Worm (Caenorhabditis elegans) whole organism, L1 larva: ENCODE results near the gene srr-8.

Source experiments
- C34B4.2 ChIP-seq: sonication (generic microtip); optimal IDR thresholded peaks from 2 replicates; lab custom pipeline; 2017; ENCODE audit warnings: mild to moderate bottlenecking, missing genetic modification characterization, missing compliant biosample characterization
- aly-2 ChIP-seq: fragments of 150-350 bp; optimal IDR thresholded peaks from 2 replicates; lab custom pipeline; 2014; ENCODE audit warnings: missing biosample characterization, missing genetic modification characterization
- ama-1 ChIP-seq: fragments of 150-350 bp; optimal IDR thresholded peaks from 2 replicates; lab custom pipeline; 2014
- ceh-88 ChIP-seq: fragments of 200-800 bp; sonication (Bioruptor generic); IDR thresholded peaks from 2 replicates; pipeline ENCODE4 v1.3.6; 2022; ENCODE audit warnings: missing genetic modification characterization, missing compliant biosample characterization
- dsc-1 ChIP-seq: sonication (generic microtip); optimal IDR thresholded peaks from 2 replicates; lab custom pipeline; 2016; ENCODE audit warnings: mild to moderate bottlenecking, missing genetic modification characterization, missing compliant biosample characterization
- efl-3 ChIP-seq: fragments of 200-800 bp; sonication (Bioruptor generic); optimal IDR thresholded peaks from 2 replicates; lab custom pipeline; 2018; ENCODE audit warnings: mild to moderate bottlenecking, missing genetic modification characterization, missing compliant biosample characterization
- egl-13 ChIP-seq: sonication (generic microtip); optimal IDR thresholded peaks from 2 replicates; lab custom pipeline; 2016; ENCODE audit warnings: missing genotype, missing genetic modification reagents, missing genetic modification characterization, missing compliant biosample characterization
- elt-2 ChIP-seq: sonication (generic microtip); optimal IDR thresholded peaks from 2 replicates; lab custom pipeline; 2016; ENCODE audit warnings: missing genetic modification characterization, mild to moderate bottlenecking, inconsistent platforms, missing compliant biosample characterization, missing genetic modification reagents
- elt-3 ChIP-seq, 6 experiments: fragments of 150-350 bp in 1 of 6; sonication (generic microtip); optimal IDR thresholded peaks; 2 replicates each; lab custom pipeline; 2017 to 2018; ENCODE audit warnings: missing biosample characterization in 6 of 6, missing genetic modification characterization in 6 of 6, inconsistent platforms in 1 of 6
- fkh-10 ChIP-seq: sonication (generic microtip); optimal IDR thresholded peaks from 2 replicates; lab custom pipeline; 2017; ENCODE audit warnings: missing biosample characterization, missing genetic modification reagents, missing genetic modification characterization
- fkh-8 ChIP-seq: sonication (generic microtip); optimal IDR thresholded peaks from 2 replicates; lab custom pipeline; 2016; ENCODE audit warnings: mild to moderate bottlenecking, missing genetic modification characterization, missing compliant biosample characterization
- grh-1 ChIP-seq: fragments of 200-800 bp; sonication (Bioruptor generic); IDR thresholded peaks from 2 replicates; pipeline ENCODE4 v1.3.6; 2022; ENCODE audit warnings: missing genetic modification reagents, missing genetic modification characterization, missing compliant biosample characterization
- hlh-17 ChIP-seq: fragments of 200-800 bp; sonication (Bioruptor generic); optimal IDR thresholded peaks from 2 replicates; lab custom pipeline; 2018; ENCODE audit warnings: missing genetic modification characterization, mild to moderate bottlenecking, missing compliant biosample characterization, moderate library complexity, borderline replicate concordance
- hpl-2 ChIP-seq: fragments of 150-350 bp; optimal IDR thresholded peaks from 2 replicates; lab custom pipeline; 2014; ENCODE audit warnings: missing biosample characterization, missing genetic modification reagents, missing genetic modification characterization
- irx-1 ChIP-seq: sonication (generic microtip); optimal IDR thresholded peaks from 2 replicates; lab custom pipeline; 2016; ENCODE audit warnings: missing genetic modification characterization, missing compliant biosample characterization
- isw-1 ChIP-seq: fragments of 200-800 bp; sonication (Bioruptor generic); IDR thresholded peaks from 2 replicates; pipeline ENCODE4 v1.3.6; 2022; ENCODE audit warnings: missing genetic modification characterization, missing compliant biosample characterization
- jun-1 ChIP-seq: fragments of 150-350 bp; optimal IDR thresholded peaks from 2 replicates; lab custom pipeline; 2014; ENCODE audit warnings: missing biosample characterization, missing genetic modification reagents, missing genetic modification characterization
- lin-13 ChIP-seq: fragments of 150-350 bp; optimal IDR thresholded peaks from 2 replicates; lab custom pipeline; 2014; ENCODE audit warnings: missing biosample characterization, missing genetic modification reagents, missing genetic modification characterization
- lin-14 ChIP-seq: fragments of 200-800 bp; sonication (Bioruptor generic); optimal IDR thresholded peaks from 2 replicates; lab custom pipeline; 2018; ENCODE audit warnings: mild to moderate bottlenecking, missing genetic modification characterization, moderate library complexity, missing compliant biosample characterization
- lin-35 ChIP-seq, 2 experiments: fragments of 150-350 bp; optimal IDR thresholded peaks; 2 replicates each; lab custom pipeline; 2014; ENCODE audit warnings: missing biosample characterization in 2 of 2, missing genetic modification characterization in 2 of 2, missing genetic modification reagents in 2 of 2
- lin-39 ChIP-seq: fragments of 150-350 bp; optimal IDR thresholded peaks from 2 replicates; lab custom pipeline; 2014; ENCODE audit warnings: missing biosample characterization, missing genetic modification reagents, missing genetic modification characterization
- lir-3 ChIP-seq: sonication (generic microtip); optimal IDR thresholded peaks from 2 replicates; lab custom pipeline; 2016; ENCODE audit warnings: mild to moderate bottlenecking, missing genetic modification characterization, moderate library complexity, missing compliant biosample characterization; ENCODE audit not compliant: poor library complexity
- lsy-2 ChIP-seq, 2 experiments: fragments of 150-350 bp; optimal IDR thresholded peaks; 2 replicates each; lab custom pipeline; 2014; ENCODE audit warnings: missing biosample characterization in 2 of 2, missing genetic modification characterization in 2 of 2
- mep-1 ChIP-seq: fragments of 150-350 bp; optimal IDR thresholded peaks from 2 replicates; lab custom pipeline; 2014; ENCODE audit warnings: missing biosample characterization, missing genetic modification characterization
- nhr-12 ChIP-seq: sonication (generic microtip); optimal IDR thresholded peaks from 2 replicates; lab custom pipeline; 2017; ENCODE audit warnings: missing biosample characterization, missing genetic modification characterization
- nhr-20 ChIP-seq: sonication (generic microtip); optimal IDR thresholded peaks from 2 replicates; lab custom pipeline; 2016; ENCODE audit warnings: mild to moderate bottlenecking, missing genetic modification characterization, missing compliant biosample characterization
- nhr-237 ChIP-seq: fragments of 150-350 bp; optimal IDR thresholded peaks from 2 replicates; lab custom pipeline; 2014; ENCODE audit warnings: missing biosample characterization, missing genetic modification characterization
- nhr-47 ChIP-seq: sonication (generic microtip); optimal IDR thresholded peaks from 2 replicates; lab custom pipeline; 2016; ENCODE audit warnings: mild to moderate bottlenecking, missing genetic modification characterization, moderate library complexity, missing compliant biosample characterization
- nhr-71 ChIP-seq: sonication (generic microtip); optimal IDR thresholded peaks from 2 replicates; lab custom pipeline; 2016; ENCODE audit warnings: mild to moderate bottlenecking, missing genetic modification characterization, moderate library complexity, missing compliant biosample characterization
- nhr-90 ChIP-seq: sonication (generic microtip); optimal IDR thresholded peaks from 2 replicates; lab custom pipeline; 2016; ENCODE audit warnings: mild to moderate bottlenecking, missing genetic modification characterization, missing compliant biosample characterization; ENCODE audit not compliant: poor library complexity
- pqm-1 ChIP-seq: sonication (generic microtip); optimal IDR thresholded peaks from 3 replicates; lab custom pipeline; 2017; ENCODE audit warnings: missing biosample characterization, missing genetic modification characterization
- skn-1 ChIP-seq: fragments of 150-350 bp; optimal IDR thresholded peaks from 2 replicates; lab custom pipeline; 2014; ENCODE audit warnings: missing biosample characterization, missing genetic modification characterization
- snu-23 ChIP-seq: sonication (generic microtip); optimal IDR thresholded peaks from 2 replicates; lab custom pipeline; 2016; ENCODE audit warnings: missing genetic modification characterization, missing compliant biosample characterization
- sup-37 ChIP-seq: fragments of 200-800 bp; sonication (Bioruptor generic); optimal IDR thresholded peaks from 2 replicates; lab custom pipeline; 2018; ENCODE audit warnings: mild to moderate bottlenecking, missing genetic modification characterization, missing compliant biosample characterization
- swsn-7 ChIP-seq: sonication (generic microtip); optimal IDR thresholded peaks from 2 replicates; lab custom pipeline; 2016; ENCODE audit warnings: missing genetic modification characterization, missing compliant biosample characterization
- tlp-1 ChIP-seq: fragments of 150-350 bp; optimal IDR thresholded peaks from 2 replicates; lab custom pipeline; 2014; ENCODE audit warnings: missing biosample characterization, missing genetic modification characterization
- unc-130 ChIP-seq: fragments of 150-350 bp; optimal IDR thresholded peaks from 2 replicates; lab custom pipeline; 2017; ENCODE audit warnings: missing biosample characterization, missing genetic modification characterization, inconsistent platforms
- vab-15 ChIP-seq: sonication (generic microtip); optimal IDR thresholded peaks from 2 replicates; lab custom pipeline; 2017; ENCODE audit warnings: missing genotype, mild to moderate bottlenecking, missing genetic modification characterization, missing compliant biosample characterization
- xbp-1 ChIP-seq: sonication (generic microtip); optimal IDR thresholded peaks from 2 replicates; lab custom pipeline; 2016; ENCODE audit warnings: missing genetic modification characterization, missing compliant biosample characterization

The srr-8 gene

DNA sequence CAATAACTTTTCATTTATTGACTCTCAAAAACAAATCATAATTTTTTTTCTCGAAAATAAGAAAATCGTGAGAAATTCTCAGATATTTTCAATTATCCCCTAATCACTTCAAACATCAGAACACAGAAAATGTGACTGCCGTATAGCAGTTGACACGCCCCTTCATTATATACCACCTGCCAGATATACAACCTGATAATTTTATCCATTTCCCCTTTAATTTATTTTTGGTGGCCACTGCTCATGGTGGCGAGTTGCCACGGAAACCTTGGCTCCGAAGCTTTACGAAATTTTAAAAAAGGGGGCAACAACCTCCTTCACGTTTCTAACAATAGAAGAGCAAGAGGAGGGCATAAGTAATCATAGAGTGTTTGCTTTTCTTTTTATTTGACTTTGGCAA lies 15.2 kb downstream of the srr-8 start:
- TF ChIP-seq fkh-8 (tag; lab: Kevin White, UChicago) = peak; percentile 77
- TF ChIP-seq pqm-1 (tag; lab: Kevin White, UChicago) = no peak
- peak; percentile 61 for TF ChIP-seq nhr-71 (tag; lab: Kevin White, UChicago)
- TF ChIP-seq nhr-12 = no peak
- no peak for TF ChIP-seq hpl-2 (GFP tag; lab: Kevin White, UChicago)
- TF ChIP-seq nhr-237 = peak; percentile 45
- TF ChIP-seq lin-35 (GFP tag; optimal IDR thresholded peaks at IDR 0.05; lab: Kevin White, UChicago) = no peak
- no peak for TF ChIP-seq dsc-1
- TF ChIP-seq egl-13 (tag; lab: Kevin White, UChicago) = no peak
- TF ChIP-seq lir-3 (tag; lab: Kevin White, UChicago) = no peak

- no peak for TF ChIP-seq snu-23 (GFP tag; lab: Kevin White, UChicago)
- TF ChIP-seq nhr-47 (tag; lab: Kevin White, UChicago) = no peak
- no peak for TF ChIP-seq ama-1 (lab: Kevin White, UChicago)
- peak; percentile 66 for TF ChIP-seq tlp-1 (tag; lab: Kevin White, UChicago)
- no peak for TF ChIP-seq unc-130 (tag; lab: Kevin White, UChicago)
- TF ChIP-seq fkh-10 = no peak
- TF ChIP-seq nhr-12 = no peak
- no peak for TF ChIP-seq hpl-2 (GFP tag; lab: Kevin White, UChicago)
- no peak for TF ChIP-seq lin-14 (GFP tag; lab: Kevin White, UChicago)
- TF ChIP-seq fkh-8 (tag; lab: Kevin White, UChicago) = no peak
- TF ChIP-seq grh-1 (GFP tag; lab: Robert Waterston, UW) = no peak
- no peak for TF ChIP-seq efl-3 (GFP tag; lab: Kevin White, UChicago)
- peak; percentile 20 for TF ChIP-seq jun-1
- no peak for TF ChIP-seq isw-1 (GFP tag; lab: Robert Waterston, UW)
- peak; percentile 3 for TF ChIP-seq nhr-71 (tag; lab: Kevin White, UChicago)
- TF ChIP-seq swsn-7 (tag; lab: Kevin White, UChicago) = no peak
- TF ChIP-seq elt-3 (tag; optimal IDR thresholded peaks at IDR 0.05; lab: Kevin White, UChicago) = no peak
- TF ChIP-seq lin-13 = no peak
- peak; percentile 10 for TF ChIP-seq nhr-20 (tag; lab: Kevin White, UChicago)
- TF ChIP-seq C34B4.2 = no peak
- no peak for TF ChIP-seq lin-39 (tag; lab: Kevin White, UChicago)
- peak; percentile 92 for TF ChIP-seq elt-2
- no peak for TF ChIP-seq sup-37 (GFP tag; lab: Kevin White, UChicago)
- TF ChIP-seq irx-1 (tag; lab: Kevin White, UChicago) = no peak
- no peak for TF ChIP-seq hlh-17 (GFP tag; lab: Kevin White, UChicago)
- TF ChIP-seq nhr-90 (tag; lab: Kevin White, UChicago) = peak; percentile 35
- no peak for TF ChIP-seq ceh-88
- no peak for TF ChIP-seq mep-1 (tag; lab: Kevin White, UChicago)
- no peak for TF ChIP-seq vab-15 (tag; lab: Kevin White, UChicago)
- no peak for TF ChIP-seq aly-2 (tag; lab: Kevin White, UChicago)
- no peak for TF ChIP-seq xbp-1 (tag; lab: Kevin White, UChicago)
- no peak for TF ChIP-seq lsy-2 (tag; optimal IDR thresholded peaks at IDR 0.05; lab: Kevin White, UChicago)
- peak in 1 of 2 experiments; percentile 13 for TF ChIP-seq lin-35 (GFP tag; optimal IDR thresholded peaks at IDR 0.05; lab: Kevin White, UChicago)
- TF ChIP-seq, all 84 proteins: peak for 7
Measured at ce11 chrV:5018067-5018466, 16.6 kb downstream of the srr-8 start.

- no peak for TF ChIP-seq irx-1 (tag; lab: Kevin White, UChicago)
- peak; percentile 13 for TF ChIP-seq fkh-8 (tag; lab: Kevin White, UChicago)
- peak; percentile 79 for TF ChIP-seq skn-1 (tag; lab: Kevin White, UChicago)
- peak; percentile 20 for TF ChIP-seq nhr-71 (tag; lab: Kevin White, UChicago)
- no peak for TF ChIP-seq snu-23 (GFP tag; lab: Kevin White, UChicago)
Measured at ce11 chrV:5018810-5019274, 17.4 kb downstream of the srr-8 start, which contains the start of gene srr-4. Gene srr-4, plus strand, starts transcription at chrV:5019224.
